Worm (Caenorhabditis elegans): ENCODE data around the gene pie-1.

DNA sequence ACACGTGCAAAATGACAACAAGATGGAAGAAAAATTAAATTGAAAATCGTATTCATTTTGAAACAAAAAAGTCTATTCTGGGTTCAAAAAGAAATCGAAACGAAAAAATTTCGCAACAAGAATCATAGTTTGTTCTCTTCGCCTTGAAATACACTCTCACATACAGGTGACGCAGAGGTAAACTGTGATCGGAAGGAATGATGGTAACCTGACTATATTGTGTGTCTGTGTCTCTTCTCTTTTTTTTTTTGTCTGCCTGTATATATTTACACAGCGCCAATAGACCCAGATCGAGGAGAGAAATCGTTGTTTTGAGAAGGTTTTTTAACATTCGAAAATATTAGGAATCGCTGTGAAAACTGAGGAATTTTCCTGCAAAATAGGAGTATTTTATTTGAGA lies 2.6 kb upstream of the pie-1 start:
- TF ChIP-seq klf-2 (GFP tag; conservative IDR thresholded peaks at IDR 0.05) (no peak), ztf-29 (GFP tag; IDR thresholded peaks at IDR 0.05) (no peak), T22C8.4 (GFP tag; IDR thresholded peaks at IDR 0.05) (no peak), ztf-23 (GFP tag; IDR thresholded peaks at IDR 0.05) (no peak), flt-1 (GFP tag; IDR thresholded peaks at IDR 0.05) (no peak), tab-1 (GFP tag; IDR thresholded peaks at IDR 0.05) (no peak)
